Fruit fly (Drosophila melanogaster): ENCODE results near the gene CG8112.
A peak's percentile ranks its signal among the peaks of the same experiment; 100 is the strongest.

Gene CG8112

dm6 chr3R:8725179-8725578 lies 12.4 kb downstream of the CG8112 start, which contains the start of gene ouib:
Gene ouib, plus strand, starts transcription at chr3R:8725479.
- no peak for TF ChIP-seq CG34406 (GFP tag; optimal IDR thresholded peaks at IDR 0.05)
- TF ChIP-seq Lpt (GFP tag; optimal IDR thresholded peaks at IDR 0.05), result no peak
- TF ChIP-seq ss (GFP tag; optimal IDR thresholded peaks at IDR 0.05), result no peak
- no peak for TF ChIP-seq CG4318 (GFP tag; optimal IDR thresholded peaks at IDR 0.05)
- no peak for TF ChIP-seq fd85E (GFP tag; optimal IDR thresholded peaks at IDR 0.05)
- TF ChIP-seq pdm3 (GFP tag; optimal IDR thresholded peaks at IDR 0.05), result no peak
- TF ChIP-seq CG8319 (GFP tag; optimal IDR thresholded peaks at IDR 0.05), result no peak
- no peak for TF ChIP-seq Met (GFP tag; optimal IDR thresholded peaks at IDR 0.05)
- no peak for TF ChIP-seq Hr38 (GFP tag; optimal IDR thresholded peaks at IDR 0.05)
- no peak for TF ChIP-seq fd59A (GFP tag; optimal IDR thresholded peaks at IDR 0.05)
- no peak for TF ChIP-seq OdsH (GFP tag; optimal IDR thresholded peaks at IDR 0.05)
- no peak for TF ChIP-seq fkh (GFP tag; optimal IDR thresholded peaks at IDR 0.05)

DNA sequence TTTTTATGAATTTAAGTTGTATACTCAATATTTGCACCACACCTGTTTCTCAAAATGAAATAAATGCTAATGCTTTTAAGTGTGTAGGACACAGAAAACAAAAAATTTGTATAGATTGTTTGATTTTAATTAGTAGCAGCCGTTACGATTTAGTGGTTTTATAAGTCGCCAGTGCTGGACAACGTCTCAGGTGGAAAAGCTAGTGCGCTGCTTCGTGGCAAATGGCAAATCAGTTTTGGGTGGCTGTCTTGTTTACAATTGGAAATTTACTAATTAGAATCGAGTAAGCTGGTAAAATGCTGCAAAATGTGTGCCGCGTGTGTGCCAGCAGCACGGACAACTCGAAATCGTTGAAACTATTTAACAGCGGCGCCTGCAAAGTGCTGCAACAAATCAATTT lies 13.9 kb downstream of the CG8112 start, which contains the start of gene CG8159:
Gene CG8159 (plus strand): TSS at position 223 of the 400 bp plus-strand sequence.
- TF ChIP-seq Ets21C (GFP tag; optimal IDR thresholded peaks at IDR 0.05) (no peak), esn (GFP tag; optimal IDR thresholded peaks at IDR 0.05) (peak; percentile 25)

- TF ChIP-seq Hr39 (GFP tag; optimal IDR thresholded peaks at IDR 0.05), result no peak
These were observed 16.8 kb downstream of the CG8112 start, which contains the start of gene ranshi for dm6 chr3R:8729542-8729941. Gene ranshi, minus strand, starts transcription at chr3R:8729693.

DNA sequence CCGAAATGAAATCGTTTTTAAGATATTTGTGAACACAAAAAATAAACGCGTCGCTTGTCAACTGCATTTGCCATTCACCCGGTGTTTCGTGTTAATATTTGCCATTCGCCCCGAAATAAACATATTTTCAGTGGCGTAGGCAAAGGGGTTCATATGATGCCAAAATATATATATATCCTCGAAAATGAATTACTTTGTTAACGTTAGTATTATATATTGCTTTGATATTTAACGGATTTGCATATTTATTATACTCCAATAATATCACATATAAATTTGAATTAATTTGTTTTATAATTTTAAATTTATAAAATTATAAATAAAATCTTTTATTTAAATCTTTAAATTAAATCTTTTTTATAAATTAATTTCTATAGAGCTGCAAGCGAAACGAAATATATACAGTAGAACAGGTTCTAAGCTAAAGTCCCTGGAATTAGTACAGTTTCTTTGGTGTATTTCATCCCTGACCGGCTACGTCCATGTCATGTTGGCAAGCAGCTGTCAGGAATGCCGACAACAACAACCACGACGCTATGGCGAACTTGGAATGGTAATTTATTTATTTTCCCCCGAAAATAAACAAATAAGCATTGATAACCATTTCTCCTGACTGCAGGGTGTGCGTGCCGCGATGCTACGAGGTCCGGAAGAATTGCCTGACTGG lies 19.0 kb downstream of the CG8112 start, which contains the start of the genes M1BP and CG8202:
Gene M1BP (minus strand): TSS at position 102 of the 667 bp plus-strand sequence.
Gene CG8202 (plus strand): TSS at position 495 of the 667 bp plus-strand sequence.
- TF ChIP-seq CG7368 (GFP tag; optimal IDR thresholded peaks at IDR 0.05) (peak; percentile 79), Hr39 (GFP tag; optimal IDR thresholded peaks at IDR 0.05) (peak; percentile 77), CG15336 (GFP tag; IDR thresholded peaks at IDR 0.05) (peak; percentile 69), esn (GFP tag; optimal IDR thresholded peaks at IDR 0.05) (peak; percentile 91), Gug (GFP tag; IDR thresholded peaks at IDR 0.05) (0 out of 2 replicates have a peak, but pooled peaks have one; percentile 30), CG6276 (GFP tag; optimal IDR thresholded peaks at IDR 0.05) (no peak), achi (GFP tag; optimal IDR thresholded peaks at IDR 0.05) (peak; percentile 94), CG3032 (tag; optimal IDR thresholded peaks at IDR 0.05) (peak; percentile 91), OdsH (GFP tag; optimal IDR thresholded peaks at IDR 0.05) (peak; percentile 89), Smox (GFP tag; optimal IDR thresholded peaks at IDR 0.05) (no peak), CG11902 (GFP tag; optimal IDR thresholded peaks at IDR 0.05) (peak; percentile 82), fd85E (GFP tag; optimal IDR thresholded peaks at IDR 0.05) (no peak), CG6163 (GFP tag; IDR thresholded peaks at IDR 0.05) (no peak; the same call in 2 of the 3 replicates), Sox15 (GFP tag; optimal IDR thresholded peaks at IDR 0.05) (peak; percentile 81), CG32006 (GFP tag; optimal IDR thresholded peaks at IDR 0.05) (peak; percentile 93), lz (GFP tag; optimal IDR thresholded peaks at IDR 0.05) (peak; percentile 81), CG1621 (tag; optimal IDR thresholded peaks at IDR 0.05) (no peak), CG31627 (GFP tag; optimal IDR thresholded peaks at IDR 0.05) (peak; percentile 76), Met (GFP tag; optimal IDR thresholded peaks at IDR 0.05) (no peak), Sox14 (GFP tag; optimal IDR thresholded peaks at IDR 0.05) (peak; percentile 71), net (GFP tag; optimal IDR thresholded peaks at IDR 0.05) (no peak), dsx (GFP tag; optimal IDR thresholded peaks at IDR 0.05; ENCODE audit: poor library complexity, severe bottlenecking) (peak; percentile 83), CG16779 (tag; optimal IDR thresholded peaks at IDR 0.05) (no peak), CG6808 (GFP tag; optimal IDR thresholded peaks at IDR 0.05) (no peak), spab (GFP tag; optimal IDR thresholded peaks at IDR 0.05) (peak; percentile 73), topi (GFP tag; optimal IDR thresholded peaks at IDR 0.05) (peak; percentile 76), CG3919 (GFP tag; optimal IDR thresholded peaks at IDR 0.05) (peak; percentile 86), salr (GFP tag; optimal IDR thresholded peaks at IDR 0.05) (peak in 1 of 2 experiments; percentile 43), acj6 (GFP tag; optimal IDR thresholded peaks at IDR 0.05) (peak; percentile 84), CG8632 (GFP tag; optimal IDR thresholded peaks at IDR 0.05) (peak; percentile 91), Ets96B (tag; optimal IDR thresholded peaks at IDR 0.05) (peak; percentile 86), Eip75B (GFP tag; optimal IDR thresholded peaks at IDR 0.05) (no peak), cyc (GFP tag; optimal IDR thresholded peaks at IDR 0.05) (peak; percentile 72), fd59A (GFP tag; optimal IDR thresholded peaks at IDR 0.05) (peak; percentile 38), CG10631 (GFP tag; optimal IDR thresholded peaks at IDR 0.05) (peak; percentile 93), pdm3 (GFP tag; optimal IDR thresholded peaks at IDR 0.05) (no peak)
